Worm (Caenorhabditis elegans) whole organism, mixed stage, embryonic: ENCODE results near the gene Y17G7B.23.

Experiments used
- flh-1 ChIP-seq: fragments of 200-800 bp; sonication (Bioruptor generic); optimal IDR thresholded peaks from 2 replicates; lab custom pipeline; 2018; ENCODE audit warnings: mild to moderate bottlenecking, missing genetic modification characterization, moderate library complexity, missing compliant biosample characterization
- mab-5 ChIP-seq: fragments of 150-350 bp; optimal IDR thresholded peaks from 2 replicates; lab custom pipeline; 2014; ENCODE audit warnings: missing biosample characterization, missing genetic modification characterization
- nhr-12 ChIP-seq: fragments of 150-350 bp; optimal IDR thresholded peaks from 2 replicates; lab custom pipeline; 2014; ENCODE audit warnings: missing biosample characterization, missing genetic modification characterization
- nhr-2 ChIP-seq: fragments of 150-350 bp; optimal IDR thresholded peaks from 2 replicates; lab custom pipeline; 2014; ENCODE audit warnings: missing biosample characterization, missing genetic modification characterization
- sptf-1 ChIP-seq: sonication (generic microtip); optimal IDR thresholded peaks from 2 replicates; lab custom pipeline; 2017; ENCODE audit warnings: mild to moderate bottlenecking, missing genetic modification characterization, moderate library complexity, missing compliant biosample characterization
- unc-120 ChIP-seq: sonication (generic microtip); optimal IDR thresholded peaks from 2 replicates; lab custom pipeline; 2017; ENCODE audit warnings: missing genetic modification characterization, missing compliant biosample characterization; ENCODE audit not compliant: poor library complexity, severe bottlenecking
- unc-62 ChIP-seq: fragments of 150-350 bp; optimal IDR thresholded peaks from 2 replicates; lab custom pipeline; 2014; ENCODE audit warnings: missing biosample characterization, missing genetic modification reagents, missing genetic modification characterization

ce11 chrII:11958793-11959574, 40.0 kb upstream of the Y17G7B.23 start:
- no peak for TF ChIP-seq nhr-2 (tag; lab: Kevin White, UChicago)
- TF ChIP-seq flh-1 (GFP tag; lab: Kevin White, UChicago): no peak
- TF ChIP-seq unc-120 (tag; lab: Kevin White, UChicago): peak; percentile 9
- TF ChIP-seq sptf-1: peak; percentile 84
- no peak for TF ChIP-seq mab-5 (tag; lab: Kevin White, UChicago)
- TF ChIP-seq nhr-12 (tag; lab: Kevin White, UChicago): no peak
- no peak for TF ChIP-seq unc-62 (GFP tag; lab: Kevin White, UChicago)
